Worm (Caenorhabditis elegans) whole organism, L1 larva: ENCODE data around the gene msra-1.

Source experiments
- ama-1 ChIP-seq: fragments of 150-350 bp; optimal IDR thresholded peaks from 2 replicates; lab custom pipeline; 2014
- ceh-82 ChIP-seq, 3 experiments: fragments of 150-350 bp in 1 of 3; sonication (generic microtip) in 2 of 3; optimal IDR thresholded peaks; 2 replicates each; lab custom pipeline; 2014 to 2017; ENCODE audit warnings: missing biosample characterization in 3 of 3, missing genetic modification characterization in 3 of 3
- egl-27 ChIP-seq, 2 experiments: fragments of 150-350 bp in 1 of 2; sonication (generic microtip); optimal IDR thresholded peaks; 3 replicates each; lab custom pipeline; 2017 to 2018; ENCODE audit warnings: missing biosample characterization in 2 of 2, missing genetic modification characterization in 2 of 2, missing genetic modification reagents in 2 of 2
- lin-15B ChIP-seq: fragments of 150-350 bp; sonication (generic microtip); optimal IDR thresholded peaks from 3 replicates; lab custom pipeline; 2014; ENCODE audit warnings: missing biosample characterization, missing genetic modification characterization
- lir-3 ChIP-seq: sonication (generic microtip); optimal IDR thresholded peaks from 2 replicates; lab custom pipeline; 2016; ENCODE audit warnings: mild to moderate bottlenecking, missing genetic modification characterization, moderate library complexity, missing compliant biosample characterization; ENCODE audit not compliant: poor library complexity
- nhr-20 ChIP-seq: sonication (generic microtip); optimal IDR thresholded peaks from 2 replicates; lab custom pipeline; 2016; ENCODE audit warnings: mild to moderate bottlenecking, missing genetic modification characterization, missing compliant biosample characterization
- nhr-71 ChIP-seq: sonication (generic microtip); optimal IDR thresholded peaks from 2 replicates; lab custom pipeline; 2016; ENCODE audit warnings: mild to moderate bottlenecking, missing genetic modification characterization, moderate library complexity, missing compliant biosample characterization
- pqm-1 ChIP-seq: sonication (generic microtip); optimal IDR thresholded peaks from 3 replicates; lab custom pipeline; 2017; ENCODE audit warnings: missing biosample characterization, missing genetic modification characterization
- tbx-2 ChIP-seq: sonication (generic microtip); optimal IDR thresholded peaks from 2 replicates; lab custom pipeline; 2016; ENCODE audit warnings: missing genetic modification characterization, missing compliant biosample characterization
- unc-62 ChIP-seq: fragments of 150-350 bp; optimal IDR thresholded peaks from 2 replicates; lab custom pipeline; 2014; ENCODE audit warnings: missing biosample characterization, missing genetic modification reagents, missing genetic modification characterization
- zag-1 ChIP-seq: fragments of 150-350 bp; optimal IDR thresholded peaks from 2 replicates; lab custom pipeline; 2014; ENCODE audit warnings: missing biosample characterization, missing genetic modification characterization

DNA sequence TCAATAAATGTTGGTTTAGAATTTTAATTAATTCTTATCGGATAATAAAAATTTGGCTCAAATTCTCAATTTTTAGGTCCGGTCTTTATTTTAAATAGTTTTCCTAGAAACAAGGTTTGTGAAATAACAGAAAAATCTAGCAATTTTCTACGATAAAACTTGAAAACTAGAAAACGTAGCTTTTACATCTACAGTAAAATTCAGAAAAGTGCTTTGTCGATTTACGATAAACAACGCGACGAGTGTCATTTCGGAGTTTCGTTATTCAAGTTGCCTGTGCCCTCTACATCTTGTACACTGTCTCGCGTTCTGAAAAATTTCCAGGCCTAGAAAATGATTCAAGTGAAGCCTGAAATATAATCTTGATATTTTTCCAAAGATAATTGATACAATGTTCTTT, 7.1 kb downstream of the msra-1 start:
- TF ChIP-seq egl-27 (tag; optimal IDR thresholded peaks at IDR 0.05; lab: Kevin White, UChicago) (no peak), lir-3 (tag; lab: Kevin White, UChicago) (no peak), tbx-2 (tag; lab: Kevin White, UChicago) (no peak), ceh-82 (tag; optimal IDR thresholded peaks at IDR 0.05; lab: Kevin White, UChicago) (peak in 1 of 3 experiments; percentile 37), ama-1 (no peak), zag-1 (tag; lab: Kevin White, UChicago) (no peak), nhr-71 (no peak), nhr-20 (tag; lab: Kevin White, UChicago) (no peak), lin-15B (tag; lab: Kevin White, UChicago) (no peak), unc-62 (no peak), pqm-1 (tag; lab: Kevin White, UChicago) (no peak)
